Fruit fly (Drosophila melanogaster) whole organism: ENCODE measurements around the gene CG4962.

Experiments used
- CG8478 ChIP-seq: fragments of >200 bp; optimal IDR thresholded peaks from 2 replicates; lab custom pipeline; 2018; ENCODE audit warnings: inconsistent platforms
- Dll ChIP-seq: fragments of >200 bp; optimal IDR thresholded peaks from 2 replicates; lab custom pipeline; 2017
- EcR ChIP-seq, 2 experiments: fragments of >200 bp; optimal IDR thresholded peaks; 2 replicates each; lab custom pipeline; 2017; ENCODE audit warnings: missing biosample characterization in 2 of 2, missing genetic modification characterization in 2 of 2, missing genetic modification reagents in 2 of 2
- pan ChIP-seq: fragments of >200 bp; optimal IDR thresholded peaks from 2 replicates; lab custom pipeline; 2017
- usp ChIP-seq: fragments of >200 bp; optimal IDR thresholded peaks from 2 replicates; lab custom pipeline; 2017; ENCODE audit warnings: missing biosample characterization, missing genetic modification characterization, mixed read lengths

dm6 chr3L:16326657-16327056 is 31.3 kb upstream of the CG4962 start, which contains the start of the genes CG13040 and CG13039:
- TF ChIP-seq Dll (lab: Kevin White, UChicago) (no peak), pan (lab: Kevin White, UChicago) (no peak), CG8478 (lab: Kevin White, UChicago) (no peak), usp (GFP tag; lab: Kevin White, UChicago) (no peak), EcR (GFP tag; optimal IDR thresholded peaks at IDR 0.05; lab: Kevin White, UChicago) (no peak)
